Worm (Caenorhabditis elegans) whole organism, L4 larva: Measurements from ENCODE around the gene sbp-1.

ENCODE experiments used
- F49E8.2 ChIP-seq: sonication (generic microtip); optimal IDR thresholded peaks from 2 replicates; lab custom pipeline; 2016; ENCODE audit warnings: missing compliant biosample characterization, mild to moderate bottlenecking, missing genetic modification characterization, borderline replicate concordance
- R02D3.7 ChIP-seq: fragments of 150-350 bp; sonication (generic microtip); optimal IDR thresholded peaks from 3 replicates; lab custom pipeline; 2014; ENCODE audit warnings: missing biosample characterization, missing genetic modification characterization
- Y75B8A.6 ChIP-seq: fragments of 200-800 bp; sonication (Bioruptor generic); IDR thresholded peaks from 2 replicates; pipeline ENCODE4 v1.3.6; 2022; ENCODE audit warnings: missing genetic modification reagents, missing genetic modification characterization, missing compliant biosample characterization
- aha-1 ChIP-seq: fragments of 150-350 bp; peaks from one replicate; lab custom pipeline; 2014; ENCODE audit warnings: missing biosample characterization, missing genetic modification characterization
- arid-1 ChIP-seq: fragments of 200-800 bp; sonication (Bioruptor generic); conservative IDR thresholded peaks from 2 replicates; pipeline ENCODE4 v1.3.6; 2022; ENCODE audit warnings: missing genetic modification reagents, missing genetic modification characterization, missing compliant biosample characterization
- ceh-20 ChIP-seq: fragments of 200-800 bp; sonication (Bioruptor generic); IDR thresholded peaks from 2 replicates; pipeline ENCODE4 v1.3.6; 2022; ENCODE audit warnings: missing genetic modification reagents, missing genetic modification characterization, missing compliant biosample characterization
- ceh-62 ChIP-seq: sonication (generic microtip); optimal IDR thresholded peaks from 2 replicates; lab custom pipeline; 2017; ENCODE audit warnings: missing biosample characterization, missing genetic modification characterization
- ceh-82 ChIP-seq: sonication (generic microtip); optimal IDR thresholded peaks from 2 replicates; lab custom pipeline; 2017; ENCODE audit warnings: missing biosample characterization, missing genetic modification characterization
- ces-1 ChIP-seq: fragments of 150-350 bp; sonication (generic microtip); optimal IDR thresholded peaks from 4 replicates; lab custom pipeline; 2014; ENCODE audit warnings: missing biosample characterization, missing genetic modification reagents, missing genetic modification characterization
- cey-2 ChIP-seq: sonication (generic microtip); optimal IDR thresholded peaks from 3 replicates; lab custom pipeline; 2017; ENCODE audit warnings: missing genetic modification characterization, mild to moderate bottlenecking, missing compliant biosample characterization, antibody characterized with exemption, borderline replicate concordance; ENCODE audit not compliant: insufficient read depth
- daf-12 ChIP-seq: fragments of 150-350 bp; optimal IDR thresholded peaks from 2 replicates; lab custom pipeline; 2014; ENCODE audit warnings: missing biosample characterization, missing genetic modification reagents, missing genetic modification characterization
- daf-8 ChIP-seq: fragments of 200-800 bp; sonication (Bioruptor generic); IDR thresholded peaks from 2 replicates; pipeline ENCODE4 v1.3.6; 2022; ENCODE audit warnings: missing genetic modification characterization, missing compliant biosample characterization
- dmd-6 ChIP-seq: fragments of 200-800 bp; sonication (Bioruptor generic); IDR thresholded peaks from 2 replicates; pipeline ENCODE4 v1.3.6; 2022; ENCODE audit warnings: missing genetic modification reagents, missing genetic modification characterization, missing compliant biosample characterization
- egl-43 ChIP-seq: fragments of 200-800 bp; sonication (Bioruptor generic); IDR thresholded peaks from 2 replicates; pipeline ENCODE4 v1.3.6; 2022; ENCODE audit warnings: missing genetic modification reagents, missing genetic modification characterization, missing compliant biosample characterization
- fos-1 ChIP-seq: fragments of 150-350 bp; optimal IDR thresholded peaks from 2 replicates; lab custom pipeline; 2014; ENCODE audit warnings: missing biosample characterization, missing genetic modification characterization
- gei-8 ChIP-seq: fragments of 200-800 bp; sonication (Bioruptor generic); optimal IDR thresholded peaks from 2 replicates; lab custom pipeline; 2018; ENCODE audit warnings: mild to moderate bottlenecking, missing genetic modification characterization, missing compliant biosample characterization
- hlh-30 ChIP-seq: sonication (generic microtip); optimal IDR thresholded peaks from 2 replicates; lab custom pipeline; 2017; ENCODE audit warnings: antibody characterized with exemption, mild to moderate bottlenecking, missing genetic modification characterization, missing compliant biosample characterization; ENCODE audit not compliant: insufficient read depth
- lim-7 ChIP-seq: fragments of 200-800 bp; sonication (Bioruptor generic); IDR thresholded peaks from 2 replicates; pipeline ENCODE4 v1.3.6; 2022; ENCODE audit warnings: missing genetic modification characterization, missing compliant biosample characterization
- lin-13 ChIP-seq: fragments of 150-350 bp; optimal IDR thresholded peaks from 2 replicates; lab custom pipeline; 2014; ENCODE audit warnings: missing biosample characterization, missing genetic modification reagents, missing genetic modification characterization
- lin-15B ChIP-seq: fragments of 150-350 bp; sonication (generic microtip); optimal IDR thresholded peaks from 3 replicates; lab custom pipeline; 2014; ENCODE audit warnings: missing biosample characterization, missing genetic modification characterization
- mxl-3 ChIP-seq: fragments of 200-800 bp; sonication (Bioruptor generic); optimal IDR thresholded peaks from 2 replicates; lab custom pipeline; 2018; ENCODE audit warnings: mild to moderate bottlenecking, missing genetic modification characterization, missing compliant biosample characterization
- nhr-11 ChIP-seq: fragments of 150-350 bp; optimal IDR thresholded peaks from 2 replicates; lab custom pipeline; 2014; ENCODE audit warnings: missing biosample characterization, missing genetic modification characterization
- nhr-111 ChIP-seq: fragments of 200-800 bp; sonication (Bioruptor generic); optimal IDR thresholded peaks from 2 replicates; lab custom pipeline; 2018; ENCODE audit warnings: mild to moderate bottlenecking, missing genetic modification characterization, missing compliant biosample characterization
- nhr-237 ChIP-seq: sonication (generic microtip); optimal IDR thresholded peaks from 2 replicates; lab custom pipeline; 2017; ENCODE audit warnings: missing biosample characterization, missing genetic modification characterization
- nhr-25 ChIP-seq: sonication (generic microtip); optimal IDR thresholded peaks from 2 replicates; lab custom pipeline; 2017; ENCODE audit warnings: missing genetic modification characterization, mild to moderate bottlenecking, missing compliant biosample characterization, antibody characterized with exemption, moderate library complexity, borderline replicate concordance; ENCODE audit not compliant: insufficient read depth
- nhr-28 ChIP-seq: fragments of 150-350 bp; optimal IDR thresholded peaks from 2 replicates; lab custom pipeline; 2014; ENCODE audit warnings: missing biosample characterization, missing genetic modification characterization
- php-3 ChIP-seq: fragments of 200-800 bp; sonication (Bioruptor generic); IDR thresholded peaks from 2 replicates; pipeline ENCODE4 v1.3.6; 2022; ENCODE audit warnings: missing genetic modification reagents, missing genetic modification characterization, missing compliant biosample characterization
- pqm-1 ChIP-seq: sonication (generic microtip); optimal IDR thresholded peaks from 2 replicates; lab custom pipeline; 2017; ENCODE audit warnings: missing biosample characterization, missing genetic modification characterization
- sdz-12 ChIP-seq: fragments of 200-800 bp; sonication (Bioruptor generic); optimal IDR thresholded peaks from 2 replicates; lab custom pipeline; 2018; ENCODE audit warnings: mild to moderate bottlenecking, missing genetic modification characterization, missing compliant biosample characterization
- skn-1 ChIP-seq: fragments of 150-350 bp; optimal IDR thresholded peaks from 2 replicates; lab custom pipeline; 2014; ENCODE audit warnings: missing biosample characterization, missing genetic modification characterization
- spr-3 ChIP-seq: fragments of 200-800 bp; sonication (Bioruptor generic); optimal IDR thresholded peaks from 2 replicates; lab custom pipeline; 2018; ENCODE audit warnings: mild to moderate bottlenecking, missing genetic modification characterization, missing compliant biosample characterization
- tag-97 ChIP-seq: fragments of 200-800 bp; sonication (Bioruptor generic); IDR thresholded peaks from 2 replicates; pipeline ENCODE4 v1.3.6; 2022; ENCODE audit warnings: missing genetic modification characterization, missing compliant biosample characterization
- unc-39 ChIP-seq: sonication (generic microtip); optimal IDR thresholded peaks from 2 replicates; lab custom pipeline; 2017; ENCODE audit warnings: missing biosample characterization, missing genetic modification characterization
- zfp-2 ChIP-seq: sonication (generic microtip); optimal IDR thresholded peaks from 2 replicates; lab custom pipeline; 2016; ENCODE audit warnings: mild to moderate bottlenecking, missing genetic modification characterization, missing compliant biosample characterization
- zfp-3 ChIP-seq: fragments of 200-800 bp; sonication (Bioruptor generic); conservative IDR thresholded peaks from 2 replicates; pipeline ENCODE4 v1.3.6; 2022; ENCODE audit warnings: missing genetic modification reagents, missing genetic modification characterization, missing compliant biosample characterization

sbp-1 gene

ce11 chrIII:11424815-11425214, 17.6 kb downstream of the sbp-1 start:
- TF ChIP-seq nhr-237: no peak
- 0 out of 2 replicates have a peak, but pooled peaks have one; percentile 15 for TF ChIP-seq arid-1 (GFP tag; lab: Robert Waterston, UW)

DNA sequence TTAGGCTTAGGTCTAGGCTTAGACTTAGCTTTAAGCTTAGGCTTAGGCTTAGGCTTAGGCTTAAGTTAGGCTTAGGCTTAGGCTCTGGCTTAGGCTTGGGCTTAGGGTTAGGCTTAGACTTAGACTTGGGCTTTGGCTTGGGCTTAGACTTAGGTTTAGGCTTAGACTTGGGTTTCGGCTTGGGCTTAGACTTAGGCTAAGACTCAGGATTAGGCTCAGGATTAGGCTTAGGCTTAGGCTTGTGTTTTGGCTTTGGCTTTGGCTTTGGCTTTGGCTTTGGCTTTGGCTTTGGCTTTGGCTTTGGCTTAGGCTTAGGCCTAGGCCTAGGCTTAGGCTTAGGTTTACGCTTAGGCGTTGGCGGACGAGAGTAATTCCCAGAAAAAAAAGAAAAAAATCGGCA, 22.8 kb downstream of the sbp-1 start:
- TF ChIP-seq nhr-11 (tag; lab: Kevin White, UChicago) (no peak), lim-7 (GFP tag; lab: Robert Waterston, UW) (0 out of 2 replicates have a peak, but pooled peaks have one; percentile 20), mxl-3 (GFP tag; lab: Kevin White, UChicago) (no peak)

ce11 chrIII:11410378-11410777, 32.0 kb downstream of the sbp-1 start, which contains the start of gene twk-31:
Gene twk-31 (plus strand): TSS chrIII:11410678.
- TF ChIP-seq php-3 (GFP tag; lab: Robert Waterston, UW) (no peak), nhr-25 (tag; lab: Kevin White, UChicago) (no peak)

DNA sequence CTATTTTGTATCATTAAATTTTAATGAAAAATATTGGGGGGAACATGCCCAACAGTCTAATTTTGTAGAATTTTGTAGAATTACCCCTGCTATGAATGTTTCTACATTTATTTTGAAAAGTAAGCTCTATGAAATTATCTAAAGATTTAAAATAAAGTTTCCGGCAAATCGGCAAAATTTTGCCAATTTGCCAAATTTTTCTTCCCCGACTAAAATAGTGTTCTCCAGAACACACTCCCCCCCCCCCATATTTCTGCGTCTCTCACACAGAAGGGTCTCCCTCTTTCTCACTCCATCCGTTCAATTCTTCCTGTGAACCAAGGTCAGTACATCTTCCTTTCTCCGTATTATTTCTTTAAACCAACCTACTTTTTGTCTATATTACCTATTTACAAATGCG, 37.3 kb downstream of the sbp-1 start, which contains the start of gene Y47D3B.4:
Gene Y47D3B.4 (plus strand): TSS at position 301 of the 400 bp plus-strand sequence.
- no peak for TF ChIP-seq pqm-1 (tag; lab: Kevin White, UChicago)
- TF ChIP-seq daf-12 (tag; lab: Kevin White, UChicago): no peak
- no peak for TF ChIP-seq dmd-6 (GFP tag; lab: Robert Waterston, UW)
- no peak for TF ChIP-seq nhr-28 (tag; lab: Kevin White, UChicago)
- TF ChIP-seq ceh-62 (tag; lab: Kevin White, UChicago): no peak
- TF ChIP-seq egl-43: no peak
- no peak for TF ChIP-seq ceh-20 (GFP tag; lab: Robert Waterston, UW)
- TF ChIP-seq sdz-12 (GFP tag; lab: Kevin White, UChicago): no peak
- no peak for TF ChIP-seq Y75B8A.6 (GFP tag; lab: Robert Waterston, UW)
- no peak for TF ChIP-seq unc-39
- TF ChIP-seq spr-3 (GFP tag; lab: Kevin White, UChicago): no peak
- TF ChIP-seq skn-1 (tag; lab: Kevin White, UChicago): no peak
- TF ChIP-seq daf-8 (GFP tag; lab: Robert Waterston, UW): no peak

DNA sequence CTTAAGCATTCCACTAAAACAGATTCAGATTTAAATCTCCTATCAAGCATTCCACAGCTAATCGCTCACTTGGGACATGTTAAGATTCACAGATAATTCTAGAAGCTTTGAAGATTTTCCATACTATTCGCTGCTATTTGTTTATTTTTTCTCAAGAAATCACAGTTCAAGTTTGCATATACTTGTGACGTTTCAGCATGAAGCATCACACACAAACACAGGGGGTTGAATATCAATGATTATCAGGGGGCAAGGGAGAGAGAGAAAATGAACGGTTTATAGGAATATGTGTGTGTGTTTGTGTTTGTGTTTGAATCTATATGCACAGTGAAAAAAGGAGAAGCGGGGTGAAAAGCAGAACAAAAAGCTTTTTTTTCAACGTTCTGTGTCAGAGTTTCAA, 39.6 kb downstream of the sbp-1 start, which contains the start of gene Y47D3B.12:
Gene Y47D3B.12 (plus strand): TSS at position 301 of the 400 bp plus-strand sequence.
- no peak for TF ChIP-seq R02D3.7 (tag; lab: Kevin White, UChicago)
- TF ChIP-seq zfp-3 (GFP tag; lab: Robert Waterston, UW): no peak
- TF ChIP-seq lin-15B: no peak
- TF ChIP-seq ceh-82 (tag; lab: Kevin White, UChicago): no peak
- TF ChIP-seq cey-2 (tag; lab: Kevin White, UChicago): no peak
- no peak for TF ChIP-seq lin-13 (GFP tag; lab: Kevin White, UChicago)
- TF ChIP-seq, all 104 proteins: peak for 0

DNA sequence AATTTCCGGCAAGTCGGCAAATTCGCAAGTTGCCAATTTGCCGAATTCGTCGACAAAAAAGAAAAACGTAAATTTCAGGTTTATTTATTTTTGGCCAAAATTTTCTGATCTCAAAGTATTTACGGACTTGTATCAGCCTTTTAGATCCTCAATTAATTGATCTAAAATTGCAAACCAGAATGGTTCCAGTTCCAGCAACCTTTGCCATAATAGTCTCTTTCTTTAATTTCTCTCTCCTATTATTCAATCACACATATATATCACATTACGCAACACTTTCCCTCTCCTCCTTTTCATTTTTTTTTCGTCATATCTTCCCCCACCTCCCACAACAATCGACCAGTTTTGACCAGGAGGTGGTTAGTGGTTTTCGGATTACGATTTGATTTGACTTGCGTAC, 44.9 kb downstream of the sbp-1 start, which contains the start of gene Y47D3B.3:
Gene Y47D3B.3 (plus strand): TSS at position 301 of the 400 bp plus-strand sequence.
- TF ChIP-seq nhr-111 (GFP tag; lab: Kevin White, UChicago) (no peak), F49E8.2 (tag; lab: Kevin White, UChicago) (no peak), hlh-30 (tag; lab: Kevin White, UChicago) (no peak), fos-1 (tag; lab: Kevin White, UChicago) (no peak), aha-1 (tag; lab: Kevin White, UChicago) (no peak), tag-97 (GFP tag; lab: Robert Waterston, UW) (no peak), zfp-2 (no peak), gei-8 (GFP tag; lab: Kevin White, UChicago) (no peak), lin-15B (no peak), R02D3.7 (tag; lab: Kevin White, UChicago) (no peak), ces-1 (GFP tag; lab: Kevin White, UChicago) (no peak)
